Worm (Caenorhabditis elegans) whole organism, L2 larva: Measurements from ENCODE around the gene C07A9.10.

Source experiments
- Y55F3AM.14 ChIP-seq: fragments of 200-800 bp; sonication (Bioruptor generic); optimal IDR thresholded peaks from 2 replicates; lab custom pipeline; 2018; ENCODE audit warnings: mild to moderate bottlenecking, missing genetic modification characterization, missing compliant biosample characterization
- ama-1 ChIP-seq: fragments of 150-350 bp; optimal IDR thresholded peaks from 2 replicates; lab custom pipeline; 2018; ENCODE audit warnings: inconsistent platforms
- fos-1 ChIP-seq: fragments of 150-350 bp; optimal IDR thresholded peaks from 2 replicates; lab custom pipeline; 2014; ENCODE audit warnings: missing biosample characterization, missing genetic modification characterization
- ztf-4 ChIP-seq: fragments of 150-350 bp; optimal IDR thresholded peaks from 2 replicates; lab custom pipeline; 2014; ENCODE audit warnings: missing biosample characterization, missing genetic modification characterization

The C07A9.10 gene

DNA sequence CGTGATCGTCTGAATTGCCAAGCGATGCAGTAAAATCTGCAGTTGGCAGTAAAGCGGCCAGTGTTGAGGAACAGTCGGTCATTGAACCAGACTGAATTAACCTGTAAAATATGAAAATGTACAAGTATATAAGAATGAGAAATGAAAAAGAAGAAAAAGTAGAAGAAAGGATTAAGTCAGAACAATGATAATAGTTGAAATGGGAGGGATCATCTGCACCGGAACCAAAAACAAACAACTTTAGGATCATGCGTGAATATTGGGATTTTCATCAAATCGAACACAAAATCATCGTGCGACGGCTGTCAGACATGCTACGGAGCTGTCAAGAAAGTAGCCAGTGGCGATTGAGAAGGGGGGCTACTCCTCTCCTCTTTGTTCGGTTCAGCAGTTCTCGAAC lies 48.8 kb downstream of the C07A9.10 start, which contains the start of gene gei-13:
Gene gei-13, minus strand, starts transcription at position 101 of the 400 bp plus-strand sequence.
- no peak for TF ChIP-seq Y55F3AM.14 (GFP tag; lab: Kevin White, UChicago)
- TF ChIP-seq fos-1, result no peak
- no peak for TF ChIP-seq ztf-4 (tag; lab: Kevin White, UChicago)
- no peak for TF ChIP-seq ama-1 (lab: Kevin White, UChicago)
